Worm (Caenorhabditis elegans): Measurements from ENCODE around the gene B0222.1.

The B0222.1 gene

DNA sequence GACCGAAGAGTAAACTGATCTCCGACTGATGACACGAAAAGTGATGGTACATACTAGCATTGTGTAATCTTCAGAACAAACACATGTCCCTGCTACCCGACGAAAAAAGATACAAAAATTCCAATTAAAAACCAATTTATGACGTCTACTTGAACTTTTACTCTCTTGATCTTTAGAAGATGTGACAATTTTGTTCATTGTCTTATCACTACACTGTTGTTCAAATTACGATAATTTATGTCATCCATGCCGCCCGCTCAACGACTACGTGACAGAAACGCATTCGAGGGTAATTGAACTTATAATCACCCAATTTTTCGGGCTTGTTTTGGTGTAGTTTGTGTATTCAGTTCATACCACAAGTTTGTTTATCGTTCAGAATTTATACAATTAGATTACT lies 9.8 kb downstream of the B0222.1 start:
- TF ChIP-seq T22C8.4 (GFP tag; IDR thresholded peaks at IDR 0.05) = no peak
- no peak for TF ChIP-seq tab-1 (GFP tag; IDR thresholded peaks at IDR 0.05)
- no peak for TF ChIP-seq cog-1 (tag; optimal IDR thresholded peaks at IDR 0.05)
- no peak for TF ChIP-seq med-1 (GFP tag; optimal IDR thresholded peaks at IDR 0.05; ENCODE audit: insufficient read depth)
- no peak for TF ChIP-seq ref-1 (GFP tag; conservative IDR thresholded peaks at IDR 0.05)

DNA sequence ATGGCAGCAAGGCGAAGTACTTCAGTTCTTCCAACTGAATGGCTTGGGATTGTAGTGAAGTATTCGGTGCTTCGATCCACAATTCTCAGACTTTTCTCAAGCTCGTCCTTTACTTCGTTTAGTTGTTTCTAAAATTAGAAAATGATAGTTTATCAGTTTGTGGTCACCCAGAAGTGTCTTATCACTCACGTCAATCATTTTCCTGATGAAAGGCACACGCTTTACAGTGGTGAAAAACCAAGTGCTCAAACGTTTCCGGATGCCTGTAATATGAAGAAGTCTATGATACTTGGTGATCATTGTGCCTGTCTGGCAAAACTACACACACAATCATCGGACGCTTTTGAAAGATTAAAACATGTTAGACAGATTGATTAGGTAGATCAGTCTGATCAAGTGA lies 12.1 kb downstream of the B0222.1 start:
- TF ChIP-seq ztf-29 (GFP tag; IDR thresholded peaks at IDR 0.05) = no peak
- no peak for TF ChIP-seq klf-2 (GFP tag; conservative IDR thresholded peaks at IDR 0.05)
- no peak for TF ChIP-seq med-1 (GFP tag; optimal IDR thresholded peaks at IDR 0.05; ENCODE audit: insufficient read depth)
- no peak for TF ChIP-seq ztf-23 (GFP tag; IDR thresholded peaks at IDR 0.05)
- no peak for TF ChIP-seq flt-1 (GFP tag; IDR thresholded peaks at IDR 0.05)
- TF ChIP-seq ref-1 (GFP tag; conservative IDR thresholded peaks at IDR 0.05) = no peak
- no peak for TF ChIP-seq tab-1 (GFP tag; IDR thresholded peaks at IDR 0.05)
- no peak for TF ChIP-seq cog-1 (tag; optimal IDR thresholded peaks at IDR 0.05)
- TF ChIP-seq T22C8.4 (GFP tag; IDR thresholded peaks at IDR 0.05) = no peak

DNA sequence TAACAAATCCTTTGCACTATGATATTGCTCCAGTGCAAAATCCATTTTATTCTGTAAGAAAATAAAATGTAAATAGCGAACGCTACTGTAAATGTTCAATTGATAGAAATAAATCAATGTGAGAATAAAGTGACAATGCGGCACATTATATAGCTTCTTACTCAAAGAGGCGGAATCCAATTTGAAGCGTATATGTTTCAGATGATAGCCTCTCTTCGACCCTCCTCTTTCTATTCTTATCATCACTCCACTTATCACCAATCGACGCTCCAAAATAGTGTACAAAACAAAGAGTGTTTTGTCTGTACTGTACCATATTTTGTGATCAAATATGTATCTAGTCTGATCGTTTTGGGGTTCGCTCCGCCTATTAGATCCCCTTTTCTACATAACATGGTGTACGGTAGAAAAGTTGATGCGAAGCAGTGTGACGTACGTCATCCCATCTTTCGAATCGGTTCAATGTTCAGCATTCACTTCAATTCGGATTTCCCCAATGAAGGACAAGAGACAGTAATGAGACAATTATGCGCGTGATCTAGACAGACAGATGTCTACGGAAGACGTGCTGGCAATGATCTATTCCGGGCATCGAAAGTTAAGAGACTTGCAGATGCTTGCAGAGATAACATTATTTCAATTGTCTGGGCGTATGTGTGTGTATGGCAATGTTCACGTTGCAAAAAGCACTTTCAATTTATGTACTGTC lies 12.9 kb downstream of the B0222.1 start, which contains the start of gene spl-2:
spl-2 (minus strand) TSS at position 51 of the 709 bp plus-strand sequence.
- no peak for TF ChIP-seq cog-1 (tag; optimal IDR thresholded peaks at IDR 0.05)
- no peak for TF ChIP-seq flt-1 (GFP tag; IDR thresholded peaks at IDR 0.05)
- no peak for TF ChIP-seq klf-2 (GFP tag; conservative IDR thresholded peaks at IDR 0.05)
- TF ChIP-seq tab-1 (GFP tag; IDR thresholded peaks at IDR 0.05) = no peak
- TF ChIP-seq ref-1 (GFP tag; conservative IDR thresholded peaks at IDR 0.05) = no peak
- TF ChIP-seq ztf-29 (GFP tag; IDR thresholded peaks at IDR 0.05) = no peak
- TF ChIP-seq ztf-23 (GFP tag; IDR thresholded peaks at IDR 0.05) = no peak
- no peak for TF ChIP-seq med-1 (GFP tag; optimal IDR thresholded peaks at IDR 0.05; ENCODE audit: insufficient read depth)
- no peak for TF ChIP-seq T22C8.4 (GFP tag; IDR thresholded peaks at IDR 0.05)

DNA sequence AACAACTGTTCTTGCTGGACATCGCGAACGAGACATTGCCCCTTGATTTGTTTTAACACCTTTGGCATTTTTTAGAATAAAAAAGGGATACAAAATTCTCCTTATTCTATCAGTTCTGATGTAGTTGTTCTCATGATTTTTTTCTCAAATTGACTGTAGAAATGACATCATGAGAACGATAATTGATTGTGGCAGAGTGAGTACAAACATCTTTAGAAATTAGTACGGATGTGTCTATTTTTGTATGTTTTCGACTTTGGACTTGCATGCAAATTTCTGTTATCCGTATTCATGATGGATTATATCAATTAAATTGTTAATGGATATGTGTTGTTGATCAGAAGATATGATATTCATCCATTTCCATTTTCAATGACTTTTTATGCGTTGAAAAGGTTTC lies 14.1 kb downstream of the B0222.1 start:
- TF ChIP-seq ztf-23 (GFP tag; IDR thresholded peaks at IDR 0.05) (no peak), flt-1 (GFP tag; IDR thresholded peaks at IDR 0.05) (no peak), ref-1 (GFP tag; conservative IDR thresholded peaks at IDR 0.05) (no peak), ztf-29 (GFP tag; IDR thresholded peaks at IDR 0.05) (no peak), med-1 (GFP tag; optimal IDR thresholded peaks at IDR 0.05; ENCODE audit: insufficient read depth) (no peak), klf-2 (GFP tag; conservative IDR thresholded peaks at IDR 0.05) (no peak), cog-1 (tag; optimal IDR thresholded peaks at IDR 0.05) (no peak), tab-1 (GFP tag; IDR thresholded peaks at IDR 0.05) (no peak), T22C8.4 (GFP tag; IDR thresholded peaks at IDR 0.05) (no peak)

DNA sequence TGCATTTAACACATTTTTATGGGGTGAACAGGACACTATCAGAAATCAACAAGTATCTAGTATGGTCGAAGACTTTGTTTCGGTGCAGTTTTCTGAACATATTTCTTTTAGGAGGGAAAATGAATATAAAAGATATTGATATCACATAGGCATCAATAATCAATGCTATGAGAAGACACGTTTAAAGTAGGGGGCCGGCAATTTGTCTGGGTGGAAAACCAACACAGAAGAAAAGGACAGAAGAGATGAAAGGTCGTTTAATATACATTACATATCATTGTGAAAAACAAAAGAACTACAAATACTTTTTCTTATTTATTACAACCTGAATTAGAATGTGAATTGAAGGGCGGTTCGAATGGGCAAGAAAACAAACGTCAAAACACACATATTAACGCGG lies 18.3 kb downstream of the B0222.1 start:
- TF ChIP-seq tab-1 (GFP tag; IDR thresholded peaks at IDR 0.05) (no peak), T22C8.4 (GFP tag; IDR thresholded peaks at IDR 0.05) (no peak), ztf-23 (GFP tag; IDR thresholded peaks at IDR 0.05) (no peak), med-1 (GFP tag; optimal IDR thresholded peaks at IDR 0.05; ENCODE audit: insufficient read depth) (no peak), ref-1 (GFP tag; conservative IDR thresholded peaks at IDR 0.05) (no peak), ztf-29 (GFP tag; IDR thresholded peaks at IDR 0.05) (no peak), flt-1 (GFP tag; IDR thresholded peaks at IDR 0.05) (no peak), cog-1 (tag; optimal IDR thresholded peaks at IDR 0.05) (no peak), klf-2 (GFP tag; conservative IDR thresholded peaks at IDR 0.05) (no peak)

DNA sequence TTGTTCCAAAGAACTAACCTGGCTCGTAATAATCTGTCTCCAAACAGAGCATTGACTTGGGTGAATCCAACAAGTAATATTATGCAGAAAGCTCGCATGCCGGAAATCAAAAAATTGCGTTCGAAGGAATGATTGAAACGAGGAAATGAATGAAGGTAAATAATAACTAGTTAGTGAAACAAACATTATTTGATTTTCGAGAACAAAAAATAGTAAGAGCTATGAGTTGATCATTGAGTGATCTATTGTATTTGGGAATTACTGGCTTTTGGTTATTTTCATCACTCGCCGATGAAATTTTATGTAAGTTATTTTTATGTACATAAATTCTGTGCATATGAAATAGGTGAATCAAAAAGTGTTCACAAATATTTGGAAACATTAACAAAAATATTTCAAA lies 20.7 kb downstream of the B0222.1 start, which contains the start of gene B0222.5:
B0222.5 (minus strand) TSS at position 101 of the 400 bp plus-strand sequence.
- TF ChIP-seq flt-1 (GFP tag; IDR thresholded peaks at IDR 0.05) (no peak), ref-1 (GFP tag; conservative IDR thresholded peaks at IDR 0.05) (no peak), T22C8.4 (GFP tag; IDR thresholded peaks at IDR 0.05) (no peak), med-1 (GFP tag; optimal IDR thresholded peaks at IDR 0.05; ENCODE audit: insufficient read depth) (no peak), cog-1 (tag; optimal IDR thresholded peaks at IDR 0.05) (no peak), klf-2 (GFP tag; conservative IDR thresholded peaks at IDR 0.05) (no peak), ztf-29 (GFP tag; IDR thresholded peaks at IDR 0.05) (no peak), ztf-23 (GFP tag; IDR thresholded peaks at IDR 0.05) (no peak), tab-1 (GFP tag; IDR thresholded peaks at IDR 0.05) (no peak)

DNA sequence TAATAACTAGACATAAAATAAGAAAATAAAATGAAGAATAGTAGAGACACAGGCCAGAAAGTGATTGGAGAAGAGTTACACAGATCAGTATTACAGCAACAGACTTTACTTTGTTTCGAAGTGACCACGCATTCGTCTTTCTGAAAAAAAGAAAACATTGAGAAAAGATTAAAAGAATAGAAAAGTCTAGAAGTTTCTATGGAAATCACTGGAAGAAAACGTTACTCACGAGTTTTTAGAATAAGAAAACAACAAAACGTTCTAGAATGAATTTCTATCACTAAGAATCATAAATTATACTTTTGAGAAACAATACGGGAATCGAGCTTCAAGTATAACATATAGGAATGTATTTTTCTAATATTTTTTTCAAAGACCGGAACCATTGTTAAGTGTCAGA lies 21.6 kb downstream of the B0222.1 start:
- TF ChIP-seq flt-1 (GFP tag; IDR thresholded peaks at IDR 0.05) (no peak), tab-1 (GFP tag; IDR thresholded peaks at IDR 0.05) (no peak), ztf-29 (GFP tag; IDR thresholded peaks at IDR 0.05) (no peak), ztf-23 (GFP tag; IDR thresholded peaks at IDR 0.05) (no peak), cog-1 (tag; optimal IDR thresholded peaks at IDR 0.05) (no peak), med-1 (GFP tag; optimal IDR thresholded peaks at IDR 0.05; ENCODE audit: insufficient read depth) (no peak), klf-2 (GFP tag; conservative IDR thresholded peaks at IDR 0.05) (no peak), T22C8.4 (GFP tag; IDR thresholded peaks at IDR 0.05) (no peak)

DNA sequence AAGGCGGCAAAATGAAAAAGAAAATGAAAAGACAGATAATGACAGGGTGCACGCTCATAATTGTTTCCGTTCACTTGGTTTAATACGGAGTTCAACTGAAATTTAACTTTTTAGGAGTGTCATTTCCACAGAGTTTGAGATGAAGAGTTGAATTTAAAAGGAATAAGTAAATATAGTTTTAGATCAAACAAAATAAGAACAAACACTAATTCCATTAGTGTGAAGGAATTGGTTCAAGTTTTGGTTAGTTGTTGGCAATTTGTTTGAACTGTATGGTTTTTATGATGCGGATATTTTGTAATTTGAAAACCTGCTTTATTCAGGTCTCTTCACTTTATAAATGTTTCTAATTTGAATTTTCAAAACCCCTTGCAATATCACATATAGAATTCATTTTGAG lies 22.6 kb downstream of the B0222.1 start, which contains the start of gene B0222.15:
B0222.15 (minus strand) TSS at position 101 of the 400 bp plus-strand sequence.
- TF ChIP-seq ref-1 (GFP tag; conservative IDR thresholded peaks at IDR 0.05) (no peak), cog-1 (tag; optimal IDR thresholded peaks at IDR 0.05) (no peak)

DNA sequence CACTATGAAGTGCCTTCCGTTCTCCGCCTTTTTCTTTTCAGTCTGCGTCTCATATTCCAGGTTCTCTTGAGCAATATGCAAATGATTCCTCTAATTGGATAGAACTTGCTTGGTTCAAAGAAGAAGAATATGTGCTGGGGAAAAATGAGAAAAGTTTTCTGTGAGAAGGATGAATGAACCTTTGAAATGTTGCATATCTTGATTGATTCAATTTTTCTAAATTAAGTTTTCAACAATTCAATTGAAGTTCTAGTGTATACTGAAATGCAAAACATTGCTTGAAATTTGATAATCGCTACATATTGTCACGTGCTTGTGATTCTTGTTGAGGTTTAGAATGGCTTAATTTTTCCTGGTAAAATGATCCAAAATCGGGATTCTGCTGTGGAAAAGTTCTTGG lies 23.5 kb downstream of the B0222.1 start:
- no peak for TF ChIP-seq ztf-23 (GFP tag; IDR thresholded peaks at IDR 0.05)
- TF ChIP-seq T22C8.4 (GFP tag; IDR thresholded peaks at IDR 0.05) = no peak
- no peak for TF ChIP-seq ztf-29 (GFP tag; IDR thresholded peaks at IDR 0.05)
- TF ChIP-seq ref-1 (GFP tag; conservative IDR thresholded peaks at IDR 0.05) = no peak
- no peak for TF ChIP-seq med-1 (GFP tag; optimal IDR thresholded peaks at IDR 0.05; ENCODE audit: insufficient read depth)
- no peak for TF ChIP-seq flt-1 (GFP tag; IDR thresholded peaks at IDR 0.05)
- TF ChIP-seq klf-2 (GFP tag; conservative IDR thresholded peaks at IDR 0.05) = no peak
- TF ChIP-seq tab-1 (GFP tag; IDR thresholded peaks at IDR 0.05) = no peak
- no peak for TF ChIP-seq cog-1 (tag; optimal IDR thresholded peaks at IDR 0.05)

Data from whole organism, midembryonic.